Worm (Caenorhabditis elegans) whole organism, L4/young adult: ENCODE measurements around the gene ddr-2.

ENCODE experiments used
- dao-5 ChIP-seq: sonication (generic microtip); optimal IDR thresholded peaks from 2 replicates; lab custom pipeline; 2016; ENCODE audit warnings: missing genotype, missing genetic modification characterization, moderate library complexity, missing compliant biosample characterization
- him-1 ChIP-seq: sonication (generic microtip); optimal IDR thresholded peaks from 2 replicates; lab custom pipeline; 2016; ENCODE audit warnings: missing genotype, missing genetic modification reagents, missing genetic modification characterization, missing compliant biosample characterization

- TF ChIP-seq him-1 (no peak), dao-5 (tag; lab: Kevin White, UChicago) (no peak)
Observed at ce11 chrX:3310702-3311101, 4.4 kb upstream of the ddr-2 start.
